Fruit fly (Drosophila melanogaster): Measurements from ENCODE around the gene ppk31.

Gene ppk31

DNA sequence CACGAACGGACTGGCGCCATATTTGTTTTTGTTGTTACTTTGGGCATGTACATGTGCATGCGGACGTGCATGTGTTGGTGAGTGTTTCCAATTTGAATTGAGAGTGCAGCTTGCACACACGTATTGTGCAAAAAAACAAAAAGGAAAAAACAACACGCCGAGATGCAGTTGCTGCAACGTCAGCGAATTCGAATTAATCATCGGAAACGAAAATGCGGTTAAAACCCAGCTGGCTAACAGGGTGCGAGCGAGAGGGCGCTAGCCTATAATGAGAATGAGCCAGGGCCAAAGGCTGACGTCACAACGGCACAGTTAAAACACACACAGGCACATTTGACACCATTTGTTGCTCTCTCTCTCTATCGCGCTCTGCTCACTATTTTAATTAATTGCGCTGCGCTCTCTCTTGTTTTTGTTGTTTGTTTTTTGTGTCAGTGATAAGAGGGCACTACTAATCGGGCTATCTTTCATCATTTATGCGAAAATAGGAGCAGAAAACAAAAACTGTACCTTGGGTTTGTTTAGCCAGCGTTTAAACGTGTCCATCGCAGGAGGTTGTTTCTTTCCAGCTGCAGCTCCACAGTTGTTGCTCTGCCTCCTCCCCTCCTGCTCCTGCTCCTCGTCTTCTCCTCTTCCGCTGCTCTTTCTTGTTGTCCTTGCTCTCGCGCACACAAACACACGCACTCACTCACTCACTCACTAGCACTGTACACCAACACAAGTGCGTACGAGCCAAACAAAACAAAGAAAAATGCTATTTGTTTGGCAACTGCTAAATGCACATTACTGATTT is 12.8 kb upstream of the ppk31 start:
- TF ChIP-seq psq (GFP tag; optimal IDR thresholded peaks at IDR 0.05) (peak; percentile 91), foxo (GFP tag; optimal IDR thresholded peaks at IDR 0.05) (no peak), Dif (GFP tag; optimal IDR thresholded peaks at IDR 0.05; ENCODE audit: partially characterized antibody) (peak; percentile 48), N (GFP tag; optimal IDR thresholded peaks at IDR 0.05) (no peak), dsf (GFP tag; optimal IDR thresholded peaks at IDR 0.05; ENCODE audit: borderline replicate concordance) (no peak), br (GFP tag; optimal IDR thresholded peaks at IDR 0.05) (peak; percentile 2), OdsH (GFP tag; optimal IDR thresholded peaks at IDR 0.05) (no peak), Myc (optimal IDR thresholded peaks at IDR 0.05) (no peak), Dfd (GFP tag; optimal IDR thresholded peaks at IDR 0.05) (no peak), brk (GFP tag; optimal IDR thresholded peaks at IDR 0.05) (no peak), Mio (GFP tag; optimal IDR thresholded peaks at IDR 0.05) (no peak), woc (GFP tag; optimal IDR thresholded peaks at IDR 0.05) (no peak), GATAd (GFP tag; optimal IDR thresholded peaks at IDR 0.05) (no peak)

- no peak for TF ChIP-seq OdsH (GFP tag; optimal IDR thresholded peaks at IDR 0.05)
- TF ChIP-seq dsf (GFP tag; optimal IDR thresholded peaks at IDR 0.05; ENCODE audit: borderline replicate concordance), result no peak
- TF ChIP-seq Sp1 (GFP tag; optimal IDR thresholded peaks at IDR 0.05), result peak; percentile 53
- peak; percentile 61 for TF ChIP-seq woc (GFP tag; optimal IDR thresholded peaks at IDR 0.05)
- peak; percentile 13 for TF ChIP-seq Abd-B (GFP tag; optimal IDR thresholded peaks at IDR 0.05)
- TF ChIP-seq brk (GFP tag; optimal IDR thresholded peaks at IDR 0.05), result no peak
- TF ChIP-seq jim (GFP tag; optimal IDR thresholded peaks at IDR 0.05), result no peak
- TF ChIP-seq CG32264 (GFP tag; optimal IDR thresholded peaks at IDR 0.05), result no peak
- no peak for TF ChIP-seq br (GFP tag; optimal IDR thresholded peaks at IDR 0.05)
- peak; percentile 35 for TF ChIP-seq Dif (GFP tag; optimal IDR thresholded peaks at IDR 0.05; ENCODE audit: partially characterized antibody)
- no peak for TF ChIP-seq pan (optimal IDR thresholded peaks at IDR 0.05)
- TF ChIP-seq sage (GFP tag; optimal IDR thresholded peaks at IDR 0.05), result no peak
- no peak for TF ChIP-seq CrebA (GFP tag; optimal IDR thresholded peaks at IDR 0.05; ENCODE audit: borderline replicate concordance)
- no peak for TF ChIP-seq GATAd (GFP tag; optimal IDR thresholded peaks at IDR 0.05)
- no peak for TF ChIP-seq dl (GFP tag; optimal IDR thresholded peaks at IDR 0.05; ENCODE audit: insufficient read depth in 1 of 2, partially characterized antibody in 2 of 2)
- TF ChIP-seq ey (GFP tag; optimal IDR thresholded peaks at IDR 0.05), result no peak
- TF ChIP-seq foxo (GFP tag; optimal IDR thresholded peaks at IDR 0.05), result peak in 1 of 2 experiments; percentile 16
- TF ChIP-seq sv (GFP tag; optimal IDR thresholded peaks at IDR 0.05), result no peak
- TF ChIP-seq Hr83 (GFP tag; optimal IDR thresholded peaks at IDR 0.05; ENCODE audit: poor library complexity, severe bottlenecking), result peak; percentile 49
- no peak for TF ChIP-seq Jra (GFP tag; optimal IDR thresholded peaks at IDR 0.05)
- no peak for TF ChIP-seq CG9705 (GFP tag; optimal IDR thresholded peaks at IDR 0.05)
- TF ChIP-seq usp (GFP tag; optimal IDR thresholded peaks at IDR 0.05), result no peak
- TF ChIP-seq h (GFP tag; optimal IDR thresholded peaks at IDR 0.05), result peak; percentile 47
- peak; percentile 43 for TF ChIP-seq HLH106 (tag; optimal IDR thresholded peaks at IDR 0.05)
- peak; percentile 91 for TF ChIP-seq N (GFP tag; optimal IDR thresholded peaks at IDR 0.05)
- TF ChIP-seq tai (GFP tag; optimal IDR thresholded peaks at IDR 0.05), result no peak
- TF ChIP-seq Hnf4 (GFP tag; optimal IDR thresholded peaks at IDR 0.05), result peak; percentile 30
- TF ChIP-seq dmrt93B (GFP tag; optimal IDR thresholded peaks at IDR 0.05), result no peak
- TF ChIP-seq Rel (GFP tag; optimal IDR thresholded peaks at IDR 0.05), result no peak
- peak; percentile 43 for TF ChIP-seq Rel (tag; optimal IDR thresholded peaks at IDR 0.05)
- no peak for TF ChIP-seq fru (GFP tag; optimal IDR thresholded peaks at IDR 0.05)
- no peak for TF ChIP-seq Myc (optimal IDR thresholded peaks at IDR 0.05)
- no peak for TF ChIP-seq Vsx2 (GFP tag; optimal IDR thresholded peaks at IDR 0.05; ENCODE audit: partially characterized antibody)
- TF ChIP-seq psq (GFP tag; optimal IDR thresholded peaks at IDR 0.05), result peak; percentile 9
- no peak for TF ChIP-seq Dfd (GFP tag; optimal IDR thresholded peaks at IDR 0.05)
- no peak for TF ChIP-seq Mio (GFP tag; optimal IDR thresholded peaks at IDR 0.05)
- TF ChIP-seq rgr (GFP tag; optimal IDR thresholded peaks at IDR 0.05), result peak; percentile 21
- TF ChIP-seq Hr78 (GFP tag; optimal IDR thresholded peaks at IDR 0.05), result peak; percentile 59
- TF ChIP-seq lola (GFP tag; optimal IDR thresholded peaks at IDR 0.05), result no peak
Measured at dm6 chr3R:27150685-27151515, 12.0 kb upstream of the ppk31 start, which contains the start of gene CG6051. Gene CG6051 (minus strand): TSS chr3R:27151069.

Data from whole organism, wandering third instar larva.